Worm (Caenorhabditis elegans) whole organism, early embryonic: ENCODE results near the gene dct-5.

ENCODE experiments used
- B0310.2 ChIP-seq: sonication (generic microtip); optimal IDR thresholded peaks from 2 replicates; lab custom pipeline; 2016; ENCODE audit warnings: mild to moderate bottlenecking, missing genetic modification characterization, missing compliant biosample characterization
- F13C5.2 ChIP-seq: sonication (generic microtip); optimal IDR thresholded peaks from 2 replicates; lab custom pipeline; 2017; ENCODE audit warnings: mild to moderate bottlenecking, missing genetic modification characterization, inconsistent platforms, missing compliant biosample characterization
- aly-1 ChIP-seq: sonication (generic microtip); optimal IDR thresholded peaks from 2 replicates; lab custom pipeline; 2016; ENCODE audit warnings: missing genetic modification characterization, missing compliant biosample characterization
- ama-1 ChIP-seq: fragments of 150-350 bp; optimal IDR thresholded peaks from 2 replicates; lab custom pipeline; 2014
- ceh-13 ChIP-seq: fragments of 200-800 bp; sonication (Bioruptor generic); optimal IDR thresholded peaks from 2 replicates; lab custom pipeline; 2018; ENCODE audit warnings: mild to moderate bottlenecking, missing genetic modification characterization, missing compliant biosample characterization
- ceh-36 ChIP-seq: sonication (generic microtip); optimal IDR thresholded peaks from 2 replicates; lab custom pipeline; 2016; ENCODE audit warnings: missing genetic modification characterization, inconsistent platforms, missing compliant biosample characterization
- ets-7 ChIP-seq: sonication (generic microtip); optimal IDR thresholded peaks from 2 replicates; lab custom pipeline; 2016; ENCODE audit warnings: missing genotype, missing genetic modification characterization, missing compliant biosample characterization
- flt-1 ChIP-seq: fragments of 200-800 bp; sonication (Bioruptor generic); IDR thresholded peaks from 2 replicates; pipeline ENCODE4 v1.3.6; 2022; ENCODE audit warnings: missing genetic modification characterization, missing compliant biosample characterization
- hmbx-1 ChIP-seq: sonication (generic microtip); optimal IDR thresholded peaks from 2 replicates; lab custom pipeline; 2016; ENCODE audit warnings: mild to moderate bottlenecking, missing genetic modification characterization, missing compliant biosample characterization
- hmg-4 ChIP-seq: fragments of 200-800 bp; sonication (Bioruptor generic); optimal IDR thresholded peaks from 2 replicates; lab custom pipeline; 2018; ENCODE audit warnings: mild to moderate bottlenecking, missing genetic modification characterization, missing compliant biosample characterization
- hnd-1 ChIP-seq: sonication (generic microtip); optimal IDR thresholded peaks from 2 replicates; lab custom pipeline; 2016; ENCODE audit warnings: missing genetic modification characterization, missing compliant biosample characterization
- pes-1 ChIP-seq: fragments of 200-800 bp; sonication (Bioruptor generic); IDR thresholded peaks from 2 replicates; pipeline ENCODE4 v1.3.6; 2022; ENCODE audit warnings: missing genetic modification reagents, missing genetic modification characterization, missing compliant biosample characterization
- scrt-1 ChIP-seq: fragments of 200-800 bp; sonication (Bioruptor generic); IDR thresholded peaks from 2 replicates; pipeline ENCODE4 v1.3.6; 2022; ENCODE audit warnings: missing genetic modification characterization, missing compliant biosample characterization
- sea-1 ChIP-seq: fragments of 200-800 bp; sonication (Bioruptor generic); conservative IDR thresholded peaks from 2 replicates; pipeline ENCODE4 v1.3.6; 2022; ENCODE audit warnings: missing genetic modification characterization, missing compliant biosample characterization
- tbx-11 ChIP-seq: fragments of 200-800 bp; sonication (Bioruptor generic); IDR thresholded peaks from 2 replicates; pipeline ENCODE4 v1.3.6; 2022; ENCODE audit warnings: missing genetic modification characterization, missing compliant biosample characterization
- tbx-37 ChIP-seq: fragments of 200-800 bp; sonication (Bioruptor generic); conservative IDR thresholded peaks from 2 replicates; pipeline ENCODE4 v1.3.6; 2022; ENCODE audit warnings: missing genetic modification reagents, missing genetic modification characterization, missing compliant biosample characterization
- tra-4 ChIP-seq: sonication (generic microtip); optimal IDR thresholded peaks from 2 replicates; lab custom pipeline; 2017; ENCODE audit warnings: missing genetic modification characterization, missing compliant biosample characterization

The dct-5 gene

ce11 chrII:5463692-5464300 is 27.1 kb upstream of the dct-5 start:
- no peak for TF ChIP-seq scrt-1 (GFP tag; lab: Robert Waterston, UW)
- peak; percentile 47 for TF ChIP-seq hmg-4 (GFP tag; lab: Kevin White, UChicago)
- peak; percentile 5 for TF ChIP-seq F13C5.2 (tag; lab: Kevin White, UChicago)
- 0 out of 2 replicates have a peak, but pooled peaks have one; percentile 10 for TF ChIP-seq tbx-37 (GFP tag; lab: Robert Waterston, UW)
- TF ChIP-seq hmbx-1, result no peak
- TF ChIP-seq ama-1, result no peak

ce11 chrII:5460911-5461310 is 24.2 kb upstream of the dct-5 start:
- TF ChIP-seq flt-1, result no peak
- no peak for TF ChIP-seq pes-1 (GFP tag; lab: Robert Waterston, UW)
- no peak for TF ChIP-seq ets-7 (tag; lab: Kevin White, UChicago)
- TF ChIP-seq aly-1 (tag; lab: Kevin White, UChicago), result no peak
- no peak for TF ChIP-seq tbx-37 (GFP tag; lab: Robert Waterston, UW)
- TF ChIP-seq hnd-1 (tag; lab: Kevin White, UChicago), result no peak
- no peak for TF ChIP-seq ceh-36 (tag; lab: Kevin White, UChicago)
- no peak for TF ChIP-seq tbx-11 (GFP tag; lab: Robert Waterston, UW)
- no peak for TF ChIP-seq ceh-13
- no peak for TF ChIP-seq scrt-1 (GFP tag; lab: Robert Waterston, UW)

- no peak for TF ChIP-seq ceh-13
- no peak for TF ChIP-seq ama-1
- TF ChIP-seq ets-7 (tag; lab: Kevin White, UChicago), result no peak
- no peak for TF ChIP-seq hnd-1 (tag; lab: Kevin White, UChicago)
- TF ChIP-seq tbx-11 (GFP tag; lab: Robert Waterston, UW), result no peak
- no peak for TF ChIP-seq flt-1
Measured at ce11 chrII:5459534-5459933, 22.8 kb upstream of the dct-5 start.

- TF ChIP-seq pes-1 (GFP tag; lab: Robert Waterston, UW) (no peak), tbx-37 (GFP tag; lab: Robert Waterston, UW) (no peak), ama-1 (no peak), hmbx-1 (no peak), scrt-1 (GFP tag; lab: Robert Waterston, UW) (no peak), ets-7 (tag; lab: Kevin White, UChicago) (no peak), sea-1 (GFP tag; lab: Robert Waterston, UW) (no peak), hnd-1 (tag; lab: Kevin White, UChicago) (no peak), tra-4 (no peak), flt-1 (no peak), ceh-13 (no peak), tbx-11 (GFP tag; lab: Robert Waterston, UW) (no peak)
Measured at ce11 chrII:5458683-5459410, 22.1 kb upstream of the dct-5 start.

- TF ChIP-seq sea-1 (GFP tag; lab: Robert Waterston, UW), result no peak
Measured at ce11 chrII:5455650-5456355, 19.1 kb upstream of the dct-5 start, which contains the start of gene daz-1. daz-1 (plus strand) TSS chrII:5456305.

ce11 chrII:5453547-5453946 is 16.8 kb upstream of the dct-5 start, which contains the start of gene dhs-5:
dhs-5 (plus strand) TSS chrII:5453847.
- TF ChIP-seq B0310.2 (tag; lab: Kevin White, UChicago) (no peak), aly-1 (tag; lab: Kevin White, UChicago) (no peak), hnd-1 (tag; lab: Kevin White, UChicago) (no peak), tbx-37 (GFP tag; lab: Robert Waterston, UW) (no peak), ets-7 (tag; lab: Kevin White, UChicago) (no peak), ceh-13 (no peak), scrt-1 (GFP tag; lab: Robert Waterston, UW) (no peak), ama-1 (no peak), tbx-11 (GFP tag; lab: Robert Waterston, UW) (no peak), flt-1 (no peak), hmg-4 (GFP tag; lab: Kevin White, UChicago) (no peak), hmbx-1 (no peak), ceh-36 (tag; lab: Kevin White, UChicago) (no peak), tra-4 (no peak), F13C5.2 (tag; lab: Kevin White, UChicago) (no peak)

ce11 chrII:5451278-5451677 is 14.5 kb upstream of the dct-5 start:
- TF ChIP-seq tbx-11 (GFP tag; lab: Robert Waterston, UW), result no peak
- TF ChIP-seq ets-7 (tag; lab: Kevin White, UChicago), result no peak
- TF ChIP-seq B0310.2 (tag; lab: Kevin White, UChicago), result no peak

- no peak for TF ChIP-seq hnd-1 (tag; lab: Kevin White, UChicago)
- TF ChIP-seq F13C5.2 (tag; lab: Kevin White, UChicago), result no peak
- no peak for TF ChIP-seq hmg-4 (GFP tag; lab: Kevin White, UChicago)
Measured at ce11 chrII:5449620-5450019, 12.9 kb upstream of the dct-5 start.
